Fruit fly (Drosophila melanogaster) whole organism, prepupa: ENCODE measurements around the gene Eig71Eh.

Source experiments
- Blimp-1 ChIP-seq: fragments of 200-800 bp; sonication (Bioruptor generic); optimal IDR thresholded peaks from 3 replicates; lab custom pipeline; 2017; ENCODE audit warnings: missing biosample characterization, missing genetic modification characterization, mild to moderate bottlenecking, moderate library complexity, missing genetic modification reagents
- CG10631 ChIP-seq: fragments of 200-800 bp; sonication (Bioruptor generic); optimal IDR thresholded peaks from 2 replicates; lab custom pipeline; 2016; ENCODE audit warnings: missing biosample characterization, missing genetic modification characterization
- CG10669 ChIP-seq: fragments of 200-800 bp; sonication (Bioruptor generic); optimal IDR thresholded peaks from 3 replicates; lab custom pipeline; 2018; ENCODE audit warnings: missing biosample characterization, mild to moderate bottlenecking, missing genetic modification characterization, moderate library complexity
- CG11294 ChIP-seq: fragments of 200-800 bp; sonication (Bioruptor generic); IDR thresholded peaks from 2 replicates; pipeline ENCODE4 v1.3.6; 2022; ENCODE audit warnings: missing biosample characterization, missing genetic modification characterization
- CG11762 ChIP-seq: fragments of 200-800 bp; sonication (Bioruptor generic); optimal IDR thresholded peaks from 3 replicates; lab custom pipeline; 2016; ENCODE audit warnings: missing biosample characterization, missing genetic modification characterization; ENCODE audit not compliant: insufficient read depth
- CG11902 ChIP-seq: fragments of 200-800 bp; sonication (Bioruptor generic); optimal IDR thresholded peaks from 3 replicates; lab custom pipeline; 2016; ENCODE audit warnings: missing biosample characterization, missing genetic modification characterization
- CG15336 ChIP-seq: fragments of 200-800 bp; sonication (Bioruptor generic); IDR thresholded peaks from 2 replicates; pipeline ENCODE4 v1.3.6; 2022; ENCODE audit warnings: missing biosample characterization, missing genetic modification characterization
- CG1621 ChIP-seq: fragments of 200-800 bp; sonication (Bioruptor generic); optimal IDR thresholded peaks from 3 replicates; lab custom pipeline; 2018; ENCODE audit warnings: missing biosample characterization, mild to moderate bottlenecking, missing genetic modification characterization
- CG16779 ChIP-seq: fragments of 200-800 bp; sonication (Bioruptor generic); optimal IDR thresholded peaks from 3 replicates; lab custom pipeline; 2017; ENCODE audit warnings: missing biosample characterization, mild to moderate bottlenecking, missing genetic modification characterization
- CG3032 ChIP-seq: fragments of 200-800 bp; optimal IDR thresholded peaks from 2 replicates; lab custom pipeline; 2019; ENCODE audit warnings: missing biosample characterization, mild to moderate bottlenecking, missing genetic modification characterization, moderate library complexity
- CG32006 ChIP-seq: fragments of 200-800 bp; sonication (Bioruptor generic); optimal IDR thresholded peaks from 3 replicates; lab custom pipeline; 2017; ENCODE audit warnings: missing biosample characterization, mild to moderate bottlenecking, missing genetic modification characterization
- CG3919 ChIP-seq: fragments of 200-800 bp; sonication (Bioruptor generic); optimal IDR thresholded peaks from 3 replicates; lab custom pipeline; 2016; ENCODE audit warnings: missing biosample characterization, missing genetic modification characterization
- CG4318 ChIP-seq: fragments of 200-800 bp; sonication (Bioruptor generic); optimal IDR thresholded peaks from 3 replicates; lab custom pipeline; 2017; ENCODE audit warnings: missing biosample characterization, mild to moderate bottlenecking, missing genetic modification characterization
- CG6163 ChIP-seq: fragments of 200-800 bp; sonication (Bioruptor generic); IDR thresholded peaks from 3 replicates; pipeline ENCODE4 v1.3.6; 2022; ENCODE audit warnings: missing biosample characterization, missing genetic modification characterization
- CG6792 ChIP-seq: fragments of 200-800 bp; sonication (Bioruptor generic); optimal IDR thresholded peaks from 3 replicates; lab custom pipeline; 2016; ENCODE audit warnings: missing biosample characterization, missing genetic modification characterization
- CG6808 ChIP-seq: fragments of 200-800 bp; sonication (Bioruptor generic); optimal IDR thresholded peaks from 3 replicates; lab custom pipeline; 2017; ENCODE audit warnings: missing biosample characterization, missing genetic modification characterization, mild to moderate bottlenecking, moderate library complexity, missing genetic modification reagents
- CG7368 ChIP-seq: fragments of 200-800 bp; sonication (Bioruptor generic); optimal IDR thresholded peaks from 3 replicates; lab custom pipeline; 2016; ENCODE audit warnings: missing biosample characterization, missing genetic modification characterization
- CG8119 ChIP-seq: fragments of 200-800 bp; sonication (Bioruptor generic); IDR thresholded peaks from 3 replicates; pipeline ENCODE4 v1.3.6; 2022; ENCODE audit warnings: missing biosample characterization, missing genetic modification characterization
- CG8319 ChIP-seq: fragments of 200-800 bp; sonication (Bioruptor generic); optimal IDR thresholded peaks from 3 replicates; lab custom pipeline; 2016; ENCODE audit warnings: missing biosample characterization, missing genetic modification characterization
- CG9139 ChIP-seq: fragments of 200-800 bp; sonication (Bioruptor generic); optimal IDR thresholded peaks from 3 replicates; lab custom pipeline; 2017; ENCODE audit warnings: missing biosample characterization, mild to moderate bottlenecking, missing genetic modification characterization
- Eip78C ChIP-seq: fragments of 200-800 bp; sonication (Bioruptor generic); peaks from one replicate; lab custom pipeline; 2016; ENCODE audit warnings: missing biosample characterization, missing genetic modification characterization
- Ets21C ChIP-seq: fragments of 200-800 bp; sonication (Bioruptor generic); optimal IDR thresholded peaks from 3 replicates; lab custom pipeline; 2016; ENCODE audit warnings: missing biosample characterization, missing genetic modification characterization
- Ets96B ChIP-seq: fragments of 200-800 bp; optimal IDR thresholded peaks from 2 replicates; lab custom pipeline; 2019; ENCODE audit warnings: missing biosample characterization, mild to moderate bottlenecking, missing genetic modification characterization, moderate library complexity
- Gug ChIP-seq: fragments of 200-800 bp; sonication (Bioruptor generic); IDR thresholded peaks from 2 replicates; pipeline ENCODE4 v1.3.6; 2022; ENCODE audit warnings: missing biosample characterization, missing genetic modification characterization
- Hr38 ChIP-seq: sonication (Bioruptor generic); optimal IDR thresholded peaks from 2 replicates; lab custom pipeline; 2016; ENCODE audit warnings: missing biosample characterization, missing genetic modification characterization
- Hr4 ChIP-seq: fragments of 200-800 bp; sonication (Bioruptor generic); optimal IDR thresholded peaks from 3 replicates; lab custom pipeline; 2016; ENCODE audit warnings: missing biosample characterization, missing genetic modification characterization
- Lpt ChIP-seq: fragments of 200-800 bp; sonication (Bioruptor generic); optimal IDR thresholded peaks from 3 replicates; lab custom pipeline; 2016; ENCODE audit warnings: missing biosample characterization, missing genetic modification characterization
- OdsH ChIP-seq: fragments of 200-800 bp; sonication (Bioruptor generic); optimal IDR thresholded peaks from 3 replicates; lab custom pipeline; 2016; ENCODE audit warnings: missing biosample characterization, missing genetic modification characterization
- Smox ChIP-seq: fragments of 200-800 bp; sonication (Bioruptor generic); optimal IDR thresholded peaks from 3 replicates; lab custom pipeline; 2016; ENCODE audit warnings: missing biosample characterization, missing genetic modification characterization
- Sox102F ChIP-seq: fragments of 200-800 bp; sonication (Bioruptor generic); optimal IDR thresholded peaks from 2 replicates; lab custom pipeline; 2016; ENCODE audit warnings: missing biosample characterization, mild to moderate bottlenecking, missing genetic modification characterization
- Sox14 ChIP-seq: fragments of 200-800 bp; sonication (Bioruptor generic); optimal IDR thresholded peaks from 3 replicates; lab custom pipeline; 2016; ENCODE audit warnings: missing biosample characterization, missing genetic modification characterization
- Sox15 ChIP-seq: fragments of 200-800 bp; sonication (Bioruptor generic); optimal IDR thresholded peaks from 3 replicates; lab custom pipeline; 2016; ENCODE audit warnings: missing biosample characterization, missing genetic modification characterization
- achi ChIP-seq: fragments of 200-800 bp; sonication (Bioruptor generic); optimal IDR thresholded peaks from 3 replicates; lab custom pipeline; 2016; ENCODE audit warnings: missing biosample characterization, missing genetic modification characterization
- acj6 ChIP-seq: fragments of 200-800 bp; sonication (Bioruptor generic); optimal IDR thresholded peaks from 3 replicates; lab custom pipeline; 2016; ENCODE audit warnings: missing biosample characterization, missing genetic modification characterization
- cyc ChIP-seq: fragments of 200-800 bp; sonication (Bioruptor generic); optimal IDR thresholded peaks from 3 replicates; lab custom pipeline; 2016; ENCODE audit warnings: missing biosample characterization, missing genetic modification characterization
- dsx ChIP-seq: fragments of 200-800 bp; optimal IDR thresholded peaks from 3 replicates; lab custom pipeline; 2019; ENCODE audit warnings: missing biosample characterization, mild to moderate bottlenecking, missing genetic modification characterization, moderate library complexity; ENCODE audit not compliant: poor library complexity, severe bottlenecking
- eg ChIP-seq: fragments of 200-800 bp; sonication (Bioruptor generic); IDR thresholded peaks from 3 replicates; pipeline ENCODE4 v1.3.6; 2022; ENCODE audit warnings: missing biosample characterization, missing genetic modification characterization
- lz ChIP-seq: fragments of 200-800 bp; sonication (Bioruptor generic); optimal IDR thresholded peaks from 3 replicates; lab custom pipeline; 2016; ENCODE audit warnings: missing biosample characterization, missing genetic modification characterization
- net ChIP-seq: fragments of 200-800 bp; sonication (Bioruptor generic); optimal IDR thresholded peaks from 3 replicates; lab custom pipeline; 2016; ENCODE audit warnings: missing biosample characterization, missing genetic modification characterization
- pdm3 ChIP-seq: fragments of 200-800 bp; sonication (Bioruptor generic); optimal IDR thresholded peaks from 3 replicates; lab custom pipeline; 2016; ENCODE audit warnings: missing biosample characterization, missing genetic modification characterization
- spab ChIP-seq: fragments of 200-800 bp; sonication (Bioruptor generic); optimal IDR thresholded peaks from 2 replicates; lab custom pipeline; 2017; ENCODE audit warnings: missing biosample characterization, mild to moderate bottlenecking, missing genetic modification characterization, missing genetic modification reagents
- svp ChIP-seq: fragments of 200-800 bp; sonication (Bioruptor generic); peaks from one replicate; lab custom pipeline; 2016; ENCODE audit warnings: missing biosample characterization, missing genetic modification characterization
- vri ChIP-seq: fragments of 200-800 bp; sonication (Bioruptor generic); optimal IDR thresholded peaks from 3 replicates; lab custom pipeline; 2016; ENCODE audit warnings: missing biosample characterization, mild to moderate bottlenecking, missing genetic modification characterization

Eig71Eh gene

dm6 chr3L:15679420-15679819 lies 20.2 kb upstream of the Eig71Eh start, which contains the start of gene CG7304:
TSS of gene CG7304 (plus strand) at chr3L:15679720.
- TF ChIP-seq net (GFP tag; lab: Kevin White, UChicago) (no peak), spab (no peak), acj6 (no peak), CG4318 (no peak), CG3919 (no peak), CG32006 (GFP tag; lab: Kevin White, UChicago) (no peak), Sox15 (GFP tag; lab: Kevin White, UChicago) (no peak), dsx (GFP tag; lab: Kevin White, UChicago) (no peak)

dm6 chr3L:15678284-15678683 lies 19.0 kb upstream of the Eig71Eh start:
- TF ChIP-seq CG8119 (GFP tag; lab: Robert Waterston, UW): no peak
- no peak for TF ChIP-seq CG8319
- no peak for TF ChIP-seq svp (GFP tag; lab: Kevin White, UChicago)
- no peak for TF ChIP-seq CG7368 (GFP tag; lab: Kevin White, UChicago)
- TF ChIP-seq CG16779 (tag; lab: Kevin White, UChicago): no peak
- no peak for TF ChIP-seq vri (GFP tag; lab: Kevin White, UChicago)
- TF ChIP-seq Blimp-1 (GFP tag; lab: Kevin White, UChicago): no peak
- TF ChIP-seq lz (GFP tag; lab: Kevin White, UChicago): no peak
- TF ChIP-seq, all 60 proteins: peak for 0

- no peak for TF ChIP-seq CG10669 (GFP tag; lab: Kevin White, UChicago)
- no peak for TF ChIP-seq spab
- TF ChIP-seq CG3032 (tag; lab: Kevin White, UChicago): no peak
- peak; percentile 49 for TF ChIP-seq Eip78C (GFP tag; lab: Kevin White, UChicago)
- TF ChIP-seq Ets96B (tag; lab: Kevin White, UChicago): peak; percentile 15
- TF ChIP-seq CG10631 (GFP tag; lab: Kevin White, UChicago): peak; percentile 9
- no peak for TF ChIP-seq Sox102F (GFP tag; lab: Kevin White, UChicago)
- TF ChIP-seq CG15336 (GFP tag; lab: Robert Waterston, UW): no peak
- no peak for TF ChIP-seq net (GFP tag; lab: Kevin White, UChicago)
Observed at dm6 chr3L:15677662-15678061, 18.4 kb upstream of the Eig71Eh start.

dm6 chr3L:15675111-15675510 lies 15.9 kb upstream of the Eig71Eh start:
- no peak for TF ChIP-seq CG11902 (GFP tag; lab: Kevin White, UChicago)
- no peak for TF ChIP-seq acj6
- no peak for TF ChIP-seq CG3032 (tag; lab: Kevin White, UChicago)
- no peak for TF ChIP-seq Hr38 (GFP tag; lab: Kevin White, UChicago)
- no peak for TF ChIP-seq pdm3
- no peak for TF ChIP-seq CG6808
- no peak for TF ChIP-seq Ets96B (tag; lab: Kevin White, UChicago)
- 0 out of 3 replicates have a peak, but pooled peaks have one; percentile 44 for TF ChIP-seq CG6163 (GFP tag; lab: Robert Waterston, UW)
- no peak for TF ChIP-seq Lpt (GFP tag; lab: Kevin White, UChicago)
- no peak for TF ChIP-seq svp (GFP tag; lab: Kevin White, UChicago)
- no peak for TF ChIP-seq CG8319
- peak; percentile 62 for TF ChIP-seq Eip78C (GFP tag; lab: Kevin White, UChicago)
- no peak for TF ChIP-seq Sox102F (GFP tag; lab: Kevin White, UChicago)
- TF ChIP-seq OdsH (GFP tag; lab: Kevin White, UChicago): no peak
- TF ChIP-seq Blimp-1 (GFP tag; lab: Kevin White, UChicago): no peak
- peak; percentile 62 for TF ChIP-seq dsx (GFP tag; lab: Kevin White, UChicago)
- peak; percentile 21 for TF ChIP-seq CG10631 (GFP tag; lab: Kevin White, UChicago)
- TF ChIP-seq lz (GFP tag; lab: Kevin White, UChicago): no peak
- no peak for TF ChIP-seq CG1621
- TF ChIP-seq cyc (GFP tag; lab: Kevin White, UChicago): no peak
- no peak for TF ChIP-seq Ets21C (GFP tag; lab: Kevin White, UChicago)
- no peak for TF ChIP-seq eg (GFP tag; lab: Robert Waterston, UW)
- no peak for TF ChIP-seq CG11294 (GFP tag; lab: Robert Waterston, UW)
- peak; percentile 20 for TF ChIP-seq CG3919
- TF ChIP-seq CG6792 (GFP tag; lab: Kevin White, UChicago): no peak
- no peak for TF ChIP-seq Smox
- TF ChIP-seq Sox14 (GFP tag; lab: Kevin White, UChicago): no peak
- peak; percentile 35 for TF ChIP-seq Hr4 (GFP tag; lab: Kevin White, UChicago)
- TF ChIP-seq CG11762 (GFP tag; lab: Kevin White, UChicago): no peak
- TF ChIP-seq CG9139 (GFP tag; lab: Kevin White, UChicago): no peak
- peak; percentile 49 for TF ChIP-seq CG32006 (GFP tag; lab: Kevin White, UChicago)
- no peak for TF ChIP-seq CG4318
- no peak for TF ChIP-seq CG15336 (GFP tag; lab: Robert Waterston, UW)
- TF ChIP-seq achi (GFP tag; lab: Kevin White, UChicago): peak; percentile 11
- TF ChIP-seq CG8119 (GFP tag; lab: Robert Waterston, UW): 0 out of 3 replicates have a peak, but pooled peaks have one; percentile 30
- TF ChIP-seq CG10669 (GFP tag; lab: Kevin White, UChicago): peak; percentile 4
- no peak for TF ChIP-seq spab
- TF ChIP-seq net (GFP tag; lab: Kevin White, UChicago): peak; percentile 16
- TF ChIP-seq vri (GFP tag; lab: Kevin White, UChicago): no peak
- no peak for TF ChIP-seq Gug (GFP tag; lab: Robert Waterston, UW)
